Fruit fly (Drosophila melanogaster) whole organism, embryonic: ENCODE results near the gene thoc7.

Experiments
- BtbVII ChIP-seq: fragments of 200-800 bp; sonication (Bioruptor generic); optimal IDR thresholded peaks from 3 replicates; lab custom pipeline; 2017; ENCODE audit warnings: missing biosample characterization, mild to moderate bottlenecking, missing genetic modification characterization
- CG10209 ChIP-seq: fragments of 200-800 bp; sonication (Bioruptor generic); optimal IDR thresholded peaks from 3 replicates; lab custom pipeline; 2017; ENCODE audit warnings: missing biosample characterization, mild to moderate bottlenecking, missing genetic modification characterization, missing genetic modification reagents
- CG10565 ChIP-seq: fragments of 200-800 bp; sonication (Bioruptor generic); optimal IDR thresholded peaks from 3 replicates; lab custom pipeline; 2016; ENCODE audit warnings: missing biosample characterization, mild to moderate bottlenecking, missing genetic modification characterization
- CG11093 ChIP-seq: fragments of 200-800 bp; sonication (Bioruptor generic); IDR thresholded peaks from 3 replicates; pipeline ENCODE4 v1.3.6; 2022; ENCODE audit warnings: missing biosample characterization, missing genetic modification characterization
- CG12744 ChIP-seq: fragments of 200-800 bp; sonication (Bioruptor generic); optimal IDR thresholded peaks from 2 replicates; lab custom pipeline; 2016; ENCODE audit warnings: missing biosample characterization, missing genetic modification characterization
- CG15073 ChIP-seq: fragments of 200-800 bp; sonication (Bioruptor generic); optimal IDR thresholded peaks from 2 replicates; lab custom pipeline; 2016; ENCODE audit warnings: missing biosample characterization, missing genetic modification characterization
- CG2202 ChIP-seq: fragments of 200-800 bp; sonication (Bioruptor generic); optimal IDR thresholded peaks from 2 replicates; lab custom pipeline; 2018; ENCODE audit warnings: missing biosample characterization, mild to moderate bottlenecking, missing genetic modification characterization
- CG2889 ChIP-seq: fragments of 200-800 bp; sonication (Bioruptor generic); IDR thresholded peaks from 3 replicates; pipeline ENCODE4 v1.3.6; 2022; ENCODE audit warnings: missing biosample characterization, missing genetic modification characterization
- CG30403 ChIP-seq: fragments of 200-800 bp; sonication (Bioruptor generic); optimal IDR thresholded peaks from 3 replicates; lab custom pipeline; 2016; ENCODE audit warnings: missing biosample characterization, missing genetic modification characterization
- CG34422 ChIP-seq: fragments of 200-800 bp; sonication (Bioruptor generic); IDR thresholded peaks from 3 replicates; pipeline ENCODE4 v1.3.6; 2022; ENCODE audit warnings: missing biosample characterization, missing genetic modification characterization
- CG4282 ChIP-seq: fragments of 200-800 bp; sonication (Bioruptor generic); optimal IDR thresholded peaks from 2 replicates; lab custom pipeline; 2016; ENCODE audit warnings: missing biosample characterization, missing genetic modification characterization
- CG6175 ChIP-seq: fragments of 200-800 bp; sonication (Bioruptor generic); IDR thresholded peaks from 3 replicates; pipeline ENCODE4 v1.3.6; 2022; ENCODE audit warnings: missing biosample characterization, missing genetic modification characterization
- CG7271 ChIP-seq: fragments of 200-800 bp; sonication (Bioruptor generic); optimal IDR thresholded peaks from 2 replicates; lab custom pipeline; 2018; ENCODE audit warnings: missing biosample characterization, mild to moderate bottlenecking, missing genetic modification characterization, moderate library complexity
- CG7928 ChIP-seq: fragments of 200-800 bp; sonication (Bioruptor generic); optimal IDR thresholded peaks from 2 replicates; lab custom pipeline; 2017; ENCODE audit warnings: missing biosample characterization, mild to moderate bottlenecking, missing genetic modification characterization
- CG8924 ChIP-seq: fragments of 200-800 bp; optimal IDR thresholded peaks from 3 replicates; lab custom pipeline; 2019; ENCODE audit warnings: missing biosample characterization, mild to moderate bottlenecking, missing genetic modification characterization, moderate library complexity
- CG9932 ChIP-seq: fragments of 200-800 bp; sonication (Bioruptor generic); IDR thresholded peaks from 2 replicates; pipeline ENCODE4 v1.3.6; 2022; ENCODE audit warnings: missing biosample characterization, missing genetic modification characterization
- CHES-1-like ChIP-seq: fragments of 200-800 bp; sonication (Bioruptor generic); optimal IDR thresholded peaks from 2 replicates; lab custom pipeline; 2016; ENCODE audit warnings: missing biosample characterization, missing genetic modification characterization
- D19A ChIP-seq: fragments of 200-800 bp; optimal IDR thresholded peaks from 3 replicates; lab custom pipeline; 2019; ENCODE audit warnings: missing biosample characterization, mild to moderate bottlenecking, missing genetic modification characterization, moderate library complexity
- Deaf1 ChIP-seq: fragments of 200-800 bp; optimal IDR thresholded peaks from 3 replicates; lab custom pipeline; 2019; ENCODE audit warnings: missing biosample characterization, mild to moderate bottlenecking, missing genetic modification characterization, moderate library complexity
- Dfd ChIP-seq, 2 experiments: fragments of >200 bp; optimal IDR thresholded peaks; 2 replicates each; lab custom pipeline; 2017; ENCODE audit warnings: missing biosample characterization in 2 of 2, missing genetic modification characterization in 2 of 2
- E2f2 ChIP-seq: fragments of 200-800 bp; sonication (Bioruptor generic); IDR thresholded peaks from 2 replicates; pipeline ENCODE4 v1.3.6; 2022; ENCODE audit warnings: missing biosample characterization, missing genetic modification characterization
- Fer1 ChIP-seq: fragments of 200-800 bp; sonication (Bioruptor generic); optimal IDR thresholded peaks from 2 replicates; lab custom pipeline; 2017; ENCODE audit warnings: missing biosample characterization, mild to moderate bottlenecking, missing genetic modification characterization
- H15 ChIP-seq: fragments of 200-800 bp; sonication (Bioruptor generic); IDR thresholded peaks from 3 replicates; pipeline ENCODE4 v1.3.6; 2022; ENCODE audit warnings: missing biosample characterization, missing genetic modification characterization
- Lim3 ChIP-seq: fragments of 200-800 bp; sonication (Bioruptor generic); IDR thresholded peaks from 2 replicates; pipeline ENCODE4 v1.3.6; 2022; ENCODE audit warnings: missing biosample characterization, missing genetic modification characterization
- Nf-YA ChIP-seq: fragments of 200-800 bp; sonication (Bioruptor generic); IDR thresholded peaks from 2 replicates; pipeline ENCODE4 v1.3.6; 2022; ENCODE audit warnings: missing biosample characterization, missing genetic modification characterization
- Oaz ChIP-seq: fragments of 200-800 bp; sonication (Bioruptor generic); IDR thresholded peaks from 2 replicates; pipeline ENCODE4 v1.3.6; 2022; ENCODE audit warnings: missing biosample characterization, missing genetic modification characterization
- Pdp1 ChIP-seq, 2 experiments: fragments of 200-800 bp; sonication (Bioruptor generic); optimal IDR thresholded peaks; 3 replicates each; lab custom pipeline; 2016; ENCODE audit warnings: missing biosample characterization in 2 of 2, missing genetic modification characterization in 2 of 2, mild to moderate bottlenecking in 1 of 2, moderate library complexity in 1 of 2
- Stat92E ChIP-seq, 3 experiments: fragments of >200 bp in 2 of 3; fragments of 200-800 bp in 1 of 3; sonication (Bioruptor generic) in 1 of 3; optimal IDR thresholded peaks; 2 replicates each; lab custom pipeline; 2017 to 2019; ENCODE audit warnings: missing biosample characterization in 3 of 3, missing genetic modification characterization in 3 of 3, mild to moderate bottlenecking in 1 of 3, moderate library complexity in 1 of 3
- TFAM ChIP-seq: fragments of 200-800 bp; sonication (Bioruptor generic); optimal IDR thresholded peaks from 2 replicates; lab custom pipeline; 2017; ENCODE audit warnings: missing biosample characterization, missing genetic modification characterization, inconsistent platforms
- Vsx1 ChIP-seq: fragments of 200-800 bp; sonication (Bioruptor generic); optimal IDR thresholded peaks from 2 replicates; lab custom pipeline; 2017; ENCODE audit warnings: missing biosample characterization, mild to moderate bottlenecking, missing genetic modification characterization, missing genetic modification reagents
- Xbp1 ChIP-seq: fragments of 200-800 bp; sonication (Bioruptor generic); optimal IDR thresholded peaks from 3 replicates; lab custom pipeline; 2016; ENCODE audit warnings: missing biosample characterization, mild to moderate bottlenecking, missing genetic modification characterization
- al ChIP-seq: fragments of 200-800 bp; sonication (Bioruptor generic); IDR thresholded peaks from 2 replicates; pipeline ENCODE4 v1.3.6; 2022; ENCODE audit warnings: missing biosample characterization, missing genetic modification characterization
- chif ChIP-seq, 2 experiments: fragments of 200-800 bp; sonication (Bioruptor generic); optimal IDR thresholded peaks; 3 replicates each; lab custom pipeline; 2016; ENCODE audit warnings: missing biosample characterization in 2 of 2, missing genetic modification characterization in 2 of 2
- chinmo ChIP-seq: fragments of 200-800 bp; sonication (Bioruptor generic); IDR thresholded peaks from 4 replicates; pipeline ENCODE4 v1.3.6; 2022; ENCODE audit warnings: missing biosample characterization, missing genetic modification characterization; ENCODE audit not compliant: partially characterized antibody
- corto ChIP-seq: fragments of 200-800 bp; sonication (Bioruptor generic); optimal IDR thresholded peaks from 2 replicates; lab custom pipeline; 2016; ENCODE audit warnings: missing biosample characterization, mild to moderate bottlenecking, missing genetic modification characterization, moderate library complexity
- dati ChIP-seq: fragments of 200-800 bp; sonication (Bioruptor generic); IDR thresholded peaks from 2 replicates; pipeline ENCODE4 v1.3.6; 2022; ENCODE audit warnings: missing biosample characterization, missing genetic modification characterization
- fru ChIP-seq: fragments of >200 bp; optimal IDR thresholded peaks from 2 replicates; lab custom pipeline; 2017
- fu2 ChIP-seq: fragments of 200-800 bp; sonication (Bioruptor generic); optimal IDR thresholded peaks from 2 replicates; lab custom pipeline; 2016; ENCODE audit warnings: missing biosample characterization, missing genetic modification characterization
- gfzf ChIP-seq: fragments of 200-800 bp; sonication (Bioruptor generic); optimal IDR thresholded peaks from 2 replicates; lab custom pipeline; 2016; ENCODE audit warnings: missing biosample characterization, mild to moderate bottlenecking, missing genetic modification characterization, moderate library complexity
- jing ChIP-seq: fragments of 200-800 bp; sonication (Bioruptor generic); optimal IDR thresholded peaks from 2 replicates; lab custom pipeline; 2018; ENCODE audit warnings: missing biosample characterization, mild to moderate bottlenecking, missing genetic modification characterization
- kay ChIP-seq: fragments of 200-800 bp; sonication (Bioruptor generic); optimal IDR thresholded peaks from 2 replicates; lab custom pipeline; 2016; ENCODE audit warnings: missing biosample characterization, missing genetic modification characterization
- p53 ChIP-seq: fragments of 200-800 bp; sonication (Bioruptor generic); optimal IDR thresholded peaks from 2 replicates; lab custom pipeline; 2016; ENCODE audit warnings: missing biosample characterization, missing genetic modification characterization
- ro ChIP-seq: fragments of 200-800 bp; sonication (Bioruptor generic); IDR thresholded peaks from 2 replicates; pipeline ENCODE4 v1.3.6; 2022; ENCODE audit warnings: missing biosample characterization, missing genetic modification characterization
- schlank ChIP-seq: fragments of 200-800 bp; sonication (Bioruptor generic); optimal IDR thresholded peaks from 2 replicates; lab custom pipeline; 2018; ENCODE audit warnings: missing biosample characterization, mild to moderate bottlenecking, missing genetic modification characterization
- sqz ChIP-seq: fragments of 200-800 bp; sonication (Bioruptor generic); optimal IDR thresholded peaks from 3 replicates; lab custom pipeline; 2018; ENCODE audit warnings: missing biosample characterization, mild to moderate bottlenecking, missing genetic modification characterization
- tgo ChIP-seq: fragments of 200-800 bp; sonication (Bioruptor generic); IDR thresholded peaks from 3 replicates; pipeline ENCODE4 v1.3.6; 2022; ENCODE audit warnings: missing biosample characterization, missing genetic modification characterization
- tio ChIP-seq: fragments of 200-800 bp; sonication (Bioruptor generic); optimal IDR thresholded peaks from 2 replicates; lab custom pipeline; 2017; ENCODE audit warnings: missing biosample characterization, missing genetic modification characterization, inconsistent platforms
- trem ChIP-seq: fragments of 200-800 bp; optimal IDR thresholded peaks from 3 replicates; lab custom pipeline; 2019; ENCODE audit warnings: missing biosample characterization, mild to moderate bottlenecking, missing genetic modification characterization, moderate library complexity
- unc-4 ChIP-seq: fragments of 200-800 bp; sonication (Bioruptor generic); IDR thresholded peaks from 2 replicates; pipeline ENCODE4 v1.3.6; 2022; ENCODE audit warnings: missing biosample characterization, missing genetic modification characterization; ENCODE audit not compliant: partially characterized antibody
- vvl ChIP-seq: fragments of 200-800 bp; sonication (Bioruptor generic); IDR thresholded peaks from 2 replicates; pipeline ENCODE4 v1.3.6; 2022; ENCODE audit warnings: missing biosample characterization, missing genetic modification characterization
- zen2 ChIP-seq: fragments of 200-800 bp; sonication (Bioruptor generic); IDR thresholded peaks from 3 replicates; pipeline ENCODE4 v1.3.6; 2022; ENCODE audit warnings: missing biosample characterization, missing genetic modification characterization; ENCODE audit not compliant: partially characterized antibody
- zfh1 ChIP-seq: fragments of 200-800 bp; sonication (Bioruptor generic); IDR thresholded peaks from 3 replicates; pipeline ENCODE4 v1.3.6; 2022; ENCODE audit warnings: missing biosample characterization, missing genetic modification characterization

The thoc7 gene

DNA sequence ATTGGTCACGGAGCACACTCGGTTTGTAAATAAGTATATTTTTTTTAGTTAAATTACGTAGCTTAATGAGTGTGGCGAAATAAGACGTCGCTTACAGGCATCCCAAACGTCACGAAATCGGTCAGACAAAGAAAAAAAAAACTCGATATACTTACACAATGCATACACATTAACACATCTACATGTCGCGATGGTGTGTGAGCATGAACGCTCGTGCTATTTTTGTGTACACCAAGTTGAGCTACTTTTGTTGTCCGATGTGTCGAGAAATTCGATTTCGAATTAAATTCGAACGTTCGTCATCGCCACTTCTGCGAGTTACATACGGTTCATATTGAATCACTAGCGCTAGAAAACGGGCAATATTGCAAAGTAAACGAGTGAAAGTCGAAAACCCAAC, 12.6 kb upstream of the thoc7 start:
- TF ChIP-seq corto (GFP tag; lab: Kevin White, UChicago) (peak; percentile 12), vvl (peak; percentile 36; the same call in 1 of the 2 replicates), chinmo (GFP tag; lab: Robert Waterston, UW) (peak; percentile 44; the same call in 1 of the 4 replicates), zfh1 (GFP tag; lab: Robert Waterston, UW) (no peak), BtbVII (GFP tag; lab: Kevin White, UChicago) (peak; percentile 12), tio (no peak), jing (GFP tag; lab: Kevin White, UChicago) (no peak), CG9932 (GFP tag; lab: Robert Waterston, UW) (no peak), TFAM (GFP tag; lab: Kevin White, UChicago) (no peak), CG12744 (GFP tag; lab: Kevin White, UChicago) (no peak), CG7271 (tag; lab: Kevin White, UChicago) (no peak), Vsx1 (GFP tag; lab: Kevin White, UChicago) (no peak), CG7928 (GFP tag; lab: Kevin White, UChicago) (no peak), fru (no peak), Lim3 (no peak), CG11093 (no peak), Deaf1 (tag; lab: Kevin White, UChicago) (no peak), CHES-1-like (GFP tag; lab: Kevin White, UChicago) (no peak), H15 (GFP tag; lab: Robert Waterston, UW) (no peak), Oaz (GFP tag; lab: Robert Waterston, UW) (no peak), CG2889 (GFP tag; lab: Robert Waterston, UW) (no peak), dati (GFP tag; lab: Robert Waterston, UW) (no peak), CG34422 (GFP tag; lab: Robert Waterston, UW) (no peak), CG15073 (no peak), E2f2 (no peak), al (no peak), trem (tag; lab: Kevin White, UChicago) (no peak), unc-4 (GFP tag; lab: Robert Waterston, UW) (no peak), CG6175 (no peak), CG4282 (GFP tag; lab: Kevin White, UChicago) (no peak), sqz (peak; percentile 87), CG2202 (tag; lab: Kevin White, UChicago) (no peak), Pdp1 (GFP tag; optimal IDR thresholded peaks at IDR 0.05; lab: Kevin White, UChicago) (peak in 1 of 2 experiments; percentile 91), Stat92E (GFP tag; optimal IDR thresholded peaks at IDR 0.05; lab: Kevin White, UChicago) (no peak), CG8924 (no peak), fu2 (GFP tag; lab: Kevin White, UChicago) (no peak), Fer1 (no peak), tgo (GFP tag; lab: Robert Waterston, UW) (no peak), CG30403 (GFP tag; lab: Kevin White, UChicago) (no peak), schlank (no peak), p53 (peak; percentile 69), Xbp1 (no peak), Nf-YA (GFP tag; lab: Robert Waterston, UW) (0 out of 2 replicates have a peak, but pooled peaks have one; percentile 33), ro (GFP tag; lab: Robert Waterston, UW) (no peak), zen2 (no peak), kay (GFP tag; lab: Kevin White, UChicago) (no peak), CG10209 (GFP tag; lab: Kevin White, UChicago) (no peak), gfzf (no peak), CG10565 (GFP tag; lab: Kevin White, UChicago) (no peak), chif (GFP tag; optimal IDR thresholded peaks at IDR 0.05; lab: Kevin White, UChicago) (no peak), Dfd (GFP tag; optimal IDR thresholded peaks at IDR 0.05; lab: Kevin White, UChicago) (no peak), D19A (tag; lab: Kevin White, UChicago) (no peak)
